Worm (Caenorhabditis elegans) whole organism, late embryonic: ENCODE measurements around the gene Y41E3.1.

ENCODE experiments used
- F13H6.1 ChIP-seq: sonication (generic microtip); optimal IDR thresholded peaks from 2 replicates; lab custom pipeline; 2016; ENCODE audit warnings: missing genetic modification characterization, missing compliant biosample characterization
- ama-1 ChIP-seq: fragments of 150-350 bp; optimal IDR thresholded peaks from 2 replicates; lab custom pipeline; 2014
- ceh-30 ChIP-seq: fragments of 150-350 bp; optimal IDR thresholded peaks from 2 replicates; lab custom pipeline; 2014; ENCODE audit warnings: missing biosample characterization, missing genetic modification characterization
- fkh-10 ChIP-seq: fragments of 150-350 bp; optimal IDR thresholded peaks from 2 replicates; lab custom pipeline; 2014; ENCODE audit warnings: missing biosample characterization, missing genetic modification reagents, missing genetic modification characterization
- hlh-15 ChIP-seq: sonication (generic microtip); optimal IDR thresholded peaks from 2 replicates; lab custom pipeline; 2016; ENCODE audit warnings: missing genetic modification characterization, missing compliant biosample characterization
- nhr-11 ChIP-seq: fragments of 150-350 bp; optimal IDR thresholded peaks from 2 replicates; lab custom pipeline; 2014; ENCODE audit warnings: missing biosample characterization, missing genetic modification characterization
- syd-9 ChIP-seq: sonication (generic microtip); optimal IDR thresholded peaks from 2 replicates; lab custom pipeline; 2016; ENCODE audit warnings: mild to moderate bottlenecking, missing genetic modification characterization, moderate library complexity, missing compliant biosample characterization
- ttx-3 ChIP-seq: sonication (generic microtip); optimal IDR thresholded peaks from 2 replicates; lab custom pipeline; 2016; ENCODE audit warnings: missing genetic modification reagents, missing genetic modification characterization, missing compliant biosample characterization

DNA sequence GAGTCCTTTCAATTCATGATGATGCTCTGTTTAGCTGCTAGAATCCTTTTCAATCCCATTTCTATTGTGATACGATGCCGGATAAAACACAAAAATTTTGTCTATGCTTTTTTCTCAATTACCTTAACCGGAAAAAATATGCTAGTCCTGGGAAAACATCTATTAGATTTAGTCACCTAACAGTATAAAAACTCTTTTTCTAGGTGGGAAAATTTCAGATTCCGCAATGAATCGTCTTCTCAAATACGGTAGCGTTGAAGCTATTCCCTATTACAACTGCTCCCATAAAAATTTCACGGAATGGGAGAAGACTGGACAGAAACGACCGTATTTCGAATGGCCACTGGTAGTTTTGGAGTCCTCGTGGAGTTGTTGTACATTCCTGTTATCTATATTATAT, 29.3 kb downstream of the Y41E3.1 start, which contains the start of gene Y57G11C.28:
- TF ChIP-seq ttx-3 (tag; lab: Kevin White, UChicago) (no peak), hlh-15 (tag; lab: Kevin White, UChicago) (no peak), syd-9 (tag; lab: Kevin White, UChicago) (no peak), ama-1 (lab: Kevin White, UChicago) (no peak), F13H6.1 (tag; lab: Kevin White, UChicago) (no peak), fkh-10 (no peak), ceh-30 (no peak), nhr-11 (tag; lab: Kevin White, UChicago) (no peak)
